Fruit fly (Drosophila melanogaster) whole organism, wandering third instar larva: Measurements from ENCODE around the gene CG11403.

ENCODE experiments used
- CG32264 ChIP-seq: fragments of 200-800 bp; sonication (Bioruptor generic); optimal IDR thresholded peaks from 2 replicates; lab custom pipeline; 2016; ENCODE audit warnings: missing biosample characterization, missing genetic modification characterization
- CG9705 ChIP-seq: fragments of 200-800 bp; sonication (Bioruptor generic); optimal IDR thresholded peaks from 2 replicates; lab custom pipeline; 2018; ENCODE audit warnings: missing biosample characterization, mild to moderate bottlenecking, missing genetic modification characterization
- CrebA ChIP-seq: fragments of 200-800 bp; sonication (Bioruptor generic); optimal IDR thresholded peaks from 2 replicates; lab custom pipeline; 2016; ENCODE audit warnings: missing biosample characterization, mild to moderate bottlenecking, missing genetic modification characterization, borderline replicate concordance
- Dfd ChIP-seq: fragments of >200 bp; optimal IDR thresholded peaks from 2 replicates; lab custom pipeline; 2017; ENCODE audit warnings: missing biosample characterization, missing genetic modification characterization
- Dif ChIP-seq: fragments of 200-275, 200-300 bp; sonication (Bioruptor generic); optimal IDR thresholded peaks from 2 replicates; lab custom pipeline; 2018; ENCODE audit warnings: missing biosample characterization, missing genetic modification characterization; ENCODE audit not compliant: partially characterized antibody
- HLH106 ChIP-seq: fragments of 200-800 bp; optimal IDR thresholded peaks from 3 replicates; lab custom pipeline; 2019; ENCODE audit warnings: missing biosample characterization, mild to moderate bottlenecking, missing genetic modification characterization, moderate library complexity
- Hnf4 ChIP-seq: fragments of 200-800 bp; sonication (Bioruptor generic); optimal IDR thresholded peaks from 2 replicates; lab custom pipeline; 2016; ENCODE audit warnings: missing biosample characterization, mild to moderate bottlenecking, missing genetic modification characterization
- Hr83 ChIP-seq: fragments of 200-300 bp; sonication (Bioruptor generic); optimal IDR thresholded peaks from 2 replicates; lab custom pipeline; 2016; ENCODE audit warnings: missing biosample characterization, mild to moderate bottlenecking, missing genetic modification characterization, moderate library complexity; ENCODE audit not compliant: poor library complexity, severe bottlenecking
- Jra ChIP-seq: sonication (Bioruptor generic); optimal IDR thresholded peaks from 2 replicates; lab custom pipeline; 2016; ENCODE audit warnings: missing biosample characterization, missing genetic modification characterization
- Myc ChIP-seq: fragments of >200 bp; optimal IDR thresholded peaks from 2 replicates; lab custom pipeline; 2017
- Rel ChIP-seq, 2 experiments: fragments of 200-800 bp; sonication (Bioruptor generic) in 1 of 2; optimal IDR thresholded peaks; 2 replicates in 1 of 2; 3 replicates in 1 of 2; lab custom pipeline; 2016 to 2019; ENCODE audit warnings: mild to moderate bottlenecking in 2 of 2, missing biosample characterization in 2 of 2, missing genetic modification characterization in 2 of 2, moderate library complexity in 1 of 2
- Sp1 ChIP-seq: fragments of 200-800 bp; sonication (Bioruptor generic); optimal IDR thresholded peaks from 3 replicates; lab custom pipeline; 2019; ENCODE audit warnings: missing biosample characterization, mild to moderate bottlenecking, missing genetic modification characterization, moderate library complexity
- Vsx2 ChIP-seq: fragments of 200-300, 225-300 bp; sonication (Bioruptor generic); optimal IDR thresholded peaks from 2 replicates; lab custom pipeline; 2018; ENCODE audit warnings: missing biosample characterization, missing genetic modification characterization; ENCODE audit not compliant: partially characterized antibody
- br ChIP-seq: fragments of 200-800 bp; sonication (Bioruptor generic); optimal IDR thresholded peaks from 2 replicates; lab custom pipeline; 2016; ENCODE audit warnings: missing biosample characterization, missing genetic modification characterization
- brk ChIP-seq: fragments of 200-800 bp; sonication (Bioruptor generic); optimal IDR thresholded peaks from 2 replicates; lab custom pipeline; 2016; ENCODE audit warnings: missing biosample characterization, mild to moderate bottlenecking, missing genetic modification characterization
- dl ChIP-seq, 2 experiments: fragments of 175-275, 200-275 bp in 1 of 2; fragments of 200-275 bp in 1 of 2; sonication (Bioruptor generic); optimal IDR thresholded peaks; lab custom pipeline; 2018; ENCODE audit warnings: mild to moderate bottlenecking in 2 of 2, missing biosample characterization in 2 of 2, missing genetic modification characterization in 2 of 2, moderate library complexity in 2 of 2; ENCODE audit not compliant: partially characterized antibody in 2 of 2, insufficient read depth in 1 of 2
- dmrt93B ChIP-seq: fragments of 200-800 bp; sonication (Bioruptor generic); optimal IDR thresholded peaks from 2 replicates; lab custom pipeline; 2018; ENCODE audit warnings: missing biosample characterization, mild to moderate bottlenecking, missing genetic modification characterization
- dsf ChIP-seq: sonication (Bioruptor generic); optimal IDR thresholded peaks from 2 replicates; lab custom pipeline; 2016; ENCODE audit warnings: missing biosample characterization, missing genetic modification characterization, borderline replicate concordance
- ey ChIP-seq: fragments of 200-800 bp; sonication (Bioruptor generic); optimal IDR thresholded peaks from 2 replicates; lab custom pipeline; 2016; ENCODE audit warnings: missing biosample characterization, missing genetic modification characterization
- foxo ChIP-seq, 2 experiments: fragments of 200-800 bp; sonication (Bioruptor generic); optimal IDR thresholded peaks; 2 replicates in 1 of 2; 3 replicates in 1 of 2; lab custom pipeline; 2016 to 2017; ENCODE audit warnings: missing biosample characterization in 2 of 2, missing genetic modification characterization in 2 of 2
- h ChIP-seq: fragments of 200-800 bp; sonication (Bioruptor generic); optimal IDR thresholded peaks from 3 replicates; lab custom pipeline; 2016; ENCODE audit warnings: missing biosample characterization, mild to moderate bottlenecking, missing genetic modification characterization
- rgr ChIP-seq: fragments of 200-800 bp; sonication (Bioruptor generic); optimal IDR thresholded peaks from 3 replicates; lab custom pipeline; 2016; ENCODE audit warnings: missing biosample characterization, mild to moderate bottlenecking, missing genetic modification characterization
- sage ChIP-seq: fragments of 200-800 bp; sonication (Bioruptor generic); optimal IDR thresholded peaks from 2 replicates; lab custom pipeline; 2016; ENCODE audit warnings: missing biosample characterization, mild to moderate bottlenecking, missing genetic modification characterization
- sv ChIP-seq: fragments of 200-800 bp; sonication (Bioruptor generic); optimal IDR thresholded peaks from 3 replicates; lab custom pipeline; 2016; ENCODE audit warnings: missing biosample characterization, missing genetic modification characterization
- tai ChIP-seq: sonication (Bioruptor generic); optimal IDR thresholded peaks from 2 replicates; lab custom pipeline; 2016; ENCODE audit warnings: missing biosample characterization, missing genetic modification characterization
- usp ChIP-seq: fragments of >200 bp; optimal IDR thresholded peaks from 2 replicates; lab custom pipeline; 2017; ENCODE audit warnings: missing biosample characterization, missing genetic modification characterization
- woc ChIP-seq: sonication (Bioruptor generic); optimal IDR thresholded peaks from 2 replicates; lab custom pipeline; 2016; ENCODE audit warnings: missing biosample characterization, mild to moderate bottlenecking, missing genetic modification characterization

The CG11403 gene

dm6 chrX:1203477-1203876 lies 36.2 kb downstream of the CG11403 start, which contains the start of gene CG11381:
CG11381 (plus strand) TSS chrX:1203777.
- no peak for TF ChIP-seq dl (GFP tag; optimal IDR thresholded peaks at IDR 0.05; lab: Kevin White, UChicago; ENCODE audit: insufficient read depth in 1 of 2, partially characterized antibody in 2 of 2)

dm6 chrX:1199246-1199645 lies 40.4 kb downstream of the CG11403 start, which contains the start of gene CG14625:
CG14625 (plus strand) TSS chrX:1199546.
- no peak for TF ChIP-seq Dif
- TF ChIP-seq Hr83 (GFP tag; lab: Kevin White, UChicago): no peak
- no peak for TF ChIP-seq Jra (GFP tag; lab: Kevin White, UChicago)
- no peak for TF ChIP-seq CrebA (GFP tag; lab: Kevin White, UChicago)
- TF ChIP-seq CG9705: no peak
- TF ChIP-seq ey (GFP tag; lab: Kevin White, UChicago): no peak
- no peak for TF ChIP-seq Myc
- no peak for TF ChIP-seq rgr (GFP tag; lab: Kevin White, UChicago)
- no peak for TF ChIP-seq Vsx2 (GFP tag; lab: Kevin White, UChicago)
- no peak for TF ChIP-seq tai (GFP tag; lab: Kevin White, UChicago)
- no peak for TF ChIP-seq brk (GFP tag; lab: Kevin White, UChicago)
- no peak for TF ChIP-seq Sp1 (GFP tag; lab: Kevin White, UChicago)
- no peak for TF ChIP-seq woc (GFP tag; lab: Kevin White, UChicago)
- TF ChIP-seq sv: no peak
- no peak for TF ChIP-seq Hnf4 (GFP tag; lab: Kevin White, UChicago)
- TF ChIP-seq h (GFP tag; lab: Kevin White, UChicago): no peak

DNA sequence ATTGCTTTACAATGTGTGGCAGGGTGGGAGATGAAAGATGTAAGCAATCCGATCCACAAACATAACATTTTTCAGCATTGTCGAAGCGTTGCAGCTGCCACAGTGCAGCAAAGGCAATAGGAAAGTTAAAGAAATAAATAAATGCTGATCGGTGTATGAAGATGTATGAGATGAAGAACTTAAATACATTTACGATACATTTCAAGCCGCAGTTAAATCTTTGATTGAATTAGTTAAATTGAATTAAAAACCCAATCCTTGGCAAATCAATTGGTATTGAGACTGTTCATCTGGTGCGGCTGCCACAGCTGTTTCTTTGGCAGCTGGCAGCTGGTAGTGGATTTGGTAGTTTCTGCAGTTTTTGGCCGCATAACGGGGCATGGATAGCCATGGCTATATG lies 41.8 kb downstream of the CG11403 start:
- TF ChIP-seq sv (no peak), foxo (GFP tag; optimal IDR thresholded peaks at IDR 0.05; lab: Kevin White, UChicago) (no peak), Myc (no peak), Dif (no peak), h (GFP tag; lab: Kevin White, UChicago) (no peak), br (GFP tag; lab: Kevin White, UChicago) (no peak), woc (GFP tag; lab: Kevin White, UChicago) (no peak), CG9705 (no peak), HLH106 (no peak), dmrt93B (no peak)

- TF ChIP-seq usp (GFP tag; lab: Kevin White, UChicago) (no peak), dl (GFP tag; optimal IDR thresholded peaks at IDR 0.05; lab: Kevin White, UChicago; ENCODE audit: insufficient read depth in 1 of 2, partially characterized antibody in 2 of 2) (no peak), br (GFP tag; lab: Kevin White, UChicago) (no peak), Rel (GFP tag; optimal IDR thresholded peaks at IDR 0.05; lab: Kevin White, UChicago) (no peak), Rel (tag; optimal IDR thresholded peaks at IDR 0.05; lab: Kevin White, UChicago) (no peak), Hnf4 (GFP tag; lab: Kevin White, UChicago) (no peak), Hr83 (GFP tag; lab: Kevin White, UChicago) (no peak), Jra (GFP tag; lab: Kevin White, UChicago) (no peak), Myc (no peak), CG9705 (no peak), CG32264 (GFP tag; lab: Kevin White, UChicago) (no peak), sage (GFP tag; lab: Kevin White, UChicago) (no peak), ey (GFP tag; lab: Kevin White, UChicago) (no peak), Dfd (no peak), Sp1 (GFP tag; lab: Kevin White, UChicago) (no peak), h (GFP tag; lab: Kevin White, UChicago) (no peak), dmrt93B (no peak), dsf (GFP tag; lab: Kevin White, UChicago) (no peak)
Observed at dm6 chrX:1191008-1191407, 48.7 kb downstream of the CG11403 start, which contains the start of gene CG11380. CG11380 (plus strand) TSS chrX:1191308.
